Worm (Caenorhabditis elegans) whole organism, L2 larva: ENCODE results near the gene his-73.
A peak's percentile ranks its signal among the peaks of the same experiment; 100 is the strongest.

Experiments
- C34F6.9 ChIP-seq: fragments of 150-350 bp; optimal IDR thresholded peaks from 2 replicates; lab custom pipeline; 2014; ENCODE audit warnings: missing biosample characterization, missing genetic modification characterization
- F13H6.1 ChIP-seq: sonication (generic microtip); optimal IDR thresholded peaks from 2 replicates; lab custom pipeline; 2016; ENCODE audit warnings: missing genetic modification characterization, missing compliant biosample characterization
- R02D3.7 ChIP-seq: fragments of 150-350 bp; optimal IDR thresholded peaks from 2 replicates; lab custom pipeline; 2014; ENCODE audit warnings: missing biosample characterization, missing genetic modification characterization
- Y55F3AM.14 ChIP-seq: fragments of 200-800 bp; sonication (Bioruptor generic); optimal IDR thresholded peaks from 2 replicates; lab custom pipeline; 2018; ENCODE audit warnings: mild to moderate bottlenecking, missing genetic modification characterization, missing compliant biosample characterization
- ZK546.5 ChIP-seq: sonication (generic microtip); optimal IDR thresholded peaks from 2 replicates; lab custom pipeline; 2017; ENCODE audit warnings: missing biosample characterization, missing genetic modification characterization
- ama-1 ChIP-seq: fragments of 150-350 bp; optimal IDR thresholded peaks from 2 replicates; lab custom pipeline; 2018; ENCODE audit warnings: inconsistent platforms
- blmp-1 ChIP-seq: sonication (generic microtip); optimal IDR thresholded peaks from 2 replicates; lab custom pipeline; 2017; ENCODE audit warnings: missing genetic modification characterization, mild to moderate bottlenecking, missing compliant biosample characterization, antibody characterized with exemption, moderate library complexity; ENCODE audit not compliant: insufficient read depth
- ceh-16 ChIP-seq: fragments of 150-350 bp; optimal IDR thresholded peaks from 2 replicates; lab custom pipeline; 2014; ENCODE audit warnings: missing biosample characterization, missing genetic modification characterization
- ceh-82 ChIP-seq: fragments of 150-350 bp; optimal IDR thresholded peaks from 2 replicates; lab custom pipeline; 2014; ENCODE audit warnings: missing biosample characterization, missing genetic modification characterization
- crh-2 ChIP-seq: sonication (generic microtip); optimal IDR thresholded peaks from 2 replicates; lab custom pipeline; 2017; ENCODE audit warnings: missing biosample characterization, missing genetic modification characterization
- dmd-4 ChIP-seq: sonication (generic microtip); optimal IDR thresholded peaks from 2 replicates; lab custom pipeline; 2017; ENCODE audit warnings: missing biosample characterization, missing genetic modification characterization
- egl-27 ChIP-seq: sonication (generic microtip); optimal IDR thresholded peaks from 3 replicates; lab custom pipeline; 2017; ENCODE audit warnings: missing biosample characterization, missing genetic modification reagents, missing genetic modification characterization
- elt-3 ChIP-seq: sonication (generic microtip); optimal IDR thresholded peaks from 2 replicates; lab custom pipeline; 2017; ENCODE audit warnings: missing biosample characterization, missing genetic modification characterization
- fos-1 ChIP-seq: fragments of 150-350 bp; optimal IDR thresholded peaks from 2 replicates; lab custom pipeline; 2014; ENCODE audit warnings: missing biosample characterization, missing genetic modification characterization
- gmeb-1 ChIP-seq: fragments of 150-350 bp; optimal IDR thresholded peaks from 2 replicates; lab custom pipeline; 2014; ENCODE audit warnings: missing biosample characterization, missing genetic modification characterization
- lin-13 ChIP-seq: fragments of 150-350 bp; optimal IDR thresholded peaks from 2 replicates; lab custom pipeline; 2014; ENCODE audit warnings: missing biosample characterization, missing genetic modification reagents, missing genetic modification characterization
- lin-39 ChIP-seq: fragments of 150-350 bp; optimal IDR thresholded peaks from 2 replicates; lab custom pipeline; 2014; ENCODE audit warnings: missing biosample characterization, missing genetic modification reagents, missing genetic modification characterization
- lsy-2 ChIP-seq, 2 experiments: fragments of 150-350 bp in 1 of 2; sonication (generic microtip) in 1 of 2; optimal IDR thresholded peaks; 2 replicates each; lab custom pipeline; 2014 to 2017; ENCODE audit warnings: missing biosample characterization in 2 of 2, missing genetic modification characterization in 2 of 2
- mab-5 ChIP-seq: fragments of 150-350 bp; optimal IDR thresholded peaks from 2 replicates; lab custom pipeline; 2014; ENCODE audit warnings: missing biosample characterization, missing genetic modification characterization
- mbf-1 ChIP-seq: sonication (generic microtip); optimal IDR thresholded peaks from 2 replicates; lab custom pipeline; 2017; ENCODE audit warnings: missing biosample characterization, missing genetic modification characterization
- nhr-11 ChIP-seq: fragments of 150-350 bp; optimal IDR thresholded peaks from 2 replicates; lab custom pipeline; 2014; ENCODE audit warnings: missing biosample characterization, missing genetic modification characterization
- nhr-12 ChIP-seq: fragments of 150-350 bp; optimal IDR thresholded peaks from 2 replicates; lab custom pipeline; 2014; ENCODE audit warnings: missing biosample characterization, missing genetic modification characterization
- nhr-129 ChIP-seq: fragments of 150-350 bp; optimal IDR thresholded peaks from 2 replicates; lab custom pipeline; 2014; ENCODE audit warnings: missing biosample characterization, missing genetic modification characterization
- nhr-21 ChIP-seq: fragments of 150-350 bp; optimal IDR thresholded peaks from 2 replicates; lab custom pipeline; 2014; ENCODE audit warnings: missing biosample characterization, missing genetic modification characterization
- nhr-23 ChIP-seq: fragments of 150-350 bp; optimal IDR thresholded peaks from 2 replicates; lab custom pipeline; 2014; ENCODE audit warnings: missing biosample characterization, missing genetic modification reagents, missing genetic modification characterization
- nhr-237 ChIP-seq: fragments of 150-350 bp; optimal IDR thresholded peaks from 2 replicates; lab custom pipeline; 2014; ENCODE audit warnings: missing biosample characterization, missing genetic modification characterization
- nhr-25 ChIP-seq: fragments of 150-350 bp; sonication (generic microtip); optimal IDR thresholded peaks from 3 replicates; lab custom pipeline; 2014; ENCODE audit warnings: missing biosample characterization, missing genetic modification characterization
- nhr-6 ChIP-seq: fragments of 150-350 bp; optimal IDR thresholded peaks from 2 replicates; lab custom pipeline; 2014; ENCODE audit warnings: missing biosample characterization, missing genetic modification characterization
- nhr-77 ChIP-seq: fragments of 150-350 bp; optimal IDR thresholded peaks from 2 replicates; lab custom pipeline; 2014; ENCODE audit warnings: missing biosample characterization, missing genetic modification characterization
- peb-1 ChIP-seq: fragments of 150-350 bp; optimal IDR thresholded peaks from 2 replicates; lab custom pipeline; 2014; ENCODE audit warnings: missing biosample characterization, missing genetic modification characterization
- sem-4 ChIP-seq: fragments of 150-350 bp; optimal IDR thresholded peaks from 2 replicates; lab custom pipeline; 2014; ENCODE audit warnings: missing biosample characterization, missing genetic modification reagents, missing genetic modification characterization
- skn-1 ChIP-seq: sonication (generic microtip); optimal IDR thresholded peaks from 2 replicates; lab custom pipeline; 2017; ENCODE audit warnings: missing biosample characterization, missing genetic modification characterization
- sma-3 ChIP-seq: sonication (generic microtip); optimal IDR thresholded peaks from 2 replicates; lab custom pipeline; 2016; ENCODE audit warnings: missing genetic modification reagents, missing genetic modification characterization, missing compliant biosample characterization
- sma-9 ChIP-seq, 2 experiments: fragments of 150-350 bp in 1 of 2; sonication (generic microtip) in 1 of 2; optimal IDR thresholded peaks; 2 replicates each; lab custom pipeline; 2014 to 2016; ENCODE audit warnings: missing genetic modification characterization in 2 of 2, mild to moderate bottlenecking in 1 of 2, missing biosample characterization in 1 of 2, missing compliant biosample characterization in 1 of 2, missing genetic modification reagents in 1 of 2, moderate library complexity in 1 of 2
- snpc-4 ChIP-seq: fragments of 150-350 bp; optimal IDR thresholded peaks from 2 replicates; lab custom pipeline; 2014; ENCODE audit warnings: missing biosample characterization, missing genetic modification characterization
- unc-55 ChIP-seq: fragments of 150-350 bp; sonication (generic microtip); optimal IDR thresholded peaks from 3 replicates; lab custom pipeline; 2014; ENCODE audit warnings: missing biosample characterization, missing genetic modification reagents, missing genetic modification characterization
- unc-62 ChIP-seq: fragments of 150-350 bp; optimal IDR thresholded peaks from 2 replicates; lab custom pipeline; 2014; ENCODE audit warnings: missing biosample characterization, missing genetic modification reagents, missing genetic modification characterization
- zag-1 ChIP-seq: fragments of 150-350 bp; optimal IDR thresholded peaks from 2 replicates; lab custom pipeline; 2014; ENCODE audit warnings: missing biosample characterization, missing genetic modification characterization
- ztf-1 ChIP-seq: fragments of 200-800 bp; sonication (Bioruptor generic); conservative IDR thresholded peaks from 2 replicates; pipeline ENCODE4 v1.3.6; 2022; ENCODE audit warnings: missing genetic modification characterization, missing compliant biosample characterization
- ztf-11 ChIP-seq: sonication (generic microtip); optimal IDR thresholded peaks from 2 replicates; lab custom pipeline; 2017; ENCODE audit warnings: missing biosample characterization, missing genetic modification characterization
- ztf-4 ChIP-seq: fragments of 150-350 bp; optimal IDR thresholded peaks from 2 replicates; lab custom pipeline; 2014; ENCODE audit warnings: missing biosample characterization, missing genetic modification characterization

his-73 gene

DNA sequence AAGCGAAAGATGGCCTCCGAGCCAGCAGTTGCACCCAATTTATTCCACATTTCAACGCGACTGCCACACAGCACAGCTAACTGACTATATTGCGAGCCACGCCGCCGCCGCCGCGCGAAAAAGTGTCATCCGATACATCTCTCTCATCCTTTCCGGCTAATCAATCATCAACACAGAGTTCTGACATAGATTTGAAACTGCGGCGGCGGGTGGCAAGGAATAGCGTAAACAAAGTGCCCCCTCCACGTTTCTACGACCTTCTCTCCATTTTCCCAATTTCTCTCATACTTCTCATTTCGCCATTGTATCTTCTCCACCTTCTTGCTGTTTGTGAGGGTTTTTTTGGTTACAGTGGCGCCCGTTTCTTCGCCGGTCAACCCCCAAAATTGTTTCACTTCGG is 5.9 kb downstream of the his-73 start (continued):
- TF ChIP-seq F13H6.1 (tag; lab: Kevin White, UChicago) = peak; percentile 62
- no peak for TF ChIP-seq peb-1 (tag; lab: Kevin White, UChicago)
- peak; percentile 36 for TF ChIP-seq fos-1 (tag; lab: Kevin White, UChicago)
- TF ChIP-seq snpc-4 (tag; lab: Kevin White, UChicago) = peak; percentile 4
- TF ChIP-seq nhr-77 = no peak
- TF ChIP-seq C34F6.9 (tag; lab: Kevin White, UChicago) = peak; percentile 16

DNA sequence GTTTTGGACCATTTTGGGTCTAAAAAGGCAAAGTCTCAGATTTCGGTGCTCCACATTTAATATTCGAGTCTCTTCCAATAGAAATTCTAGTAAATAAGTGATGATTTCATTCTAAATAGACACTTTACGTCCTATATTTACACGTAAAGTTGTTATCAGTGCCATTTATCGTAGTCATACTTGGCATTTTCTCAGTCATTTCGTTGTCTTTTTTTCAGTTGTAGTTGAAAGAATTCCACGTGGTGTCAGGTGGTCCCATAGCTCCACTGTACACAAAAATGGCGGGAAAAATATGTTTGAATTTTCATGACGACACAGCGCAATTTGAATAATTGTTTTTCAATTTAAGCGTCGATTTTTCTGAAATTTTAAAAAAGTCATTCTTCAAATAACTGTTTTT is 6.9 kb downstream of the his-73 start:
- TF ChIP-seq sma-3 (GFP tag; lab: Kevin White, UChicago) = no peak
- TF ChIP-seq nhr-12 (tag; lab: Kevin White, UChicago) = no peak
- TF ChIP-seq ztf-11 = no peak
- peak; percentile 77 for TF ChIP-seq crh-2 (tag; lab: Kevin White, UChicago)
- no peak for TF ChIP-seq sem-4 (tag; lab: Kevin White, UChicago)
- no peak for TF ChIP-seq ceh-82 (tag; lab: Kevin White, UChicago)
- no peak for TF ChIP-seq R02D3.7 (tag; lab: Kevin White, UChicago)
- TF ChIP-seq zag-1 (tag; lab: Kevin White, UChicago) = no peak
- TF ChIP-seq nhr-77 = no peak
- TF ChIP-seq gmeb-1 (tag; lab: Kevin White, UChicago) = peak; percentile 5
- TF ChIP-seq lin-13 (GFP tag; lab: Kevin White, UChicago) = no peak
- no peak for TF ChIP-seq ceh-16 (tag; lab: Kevin White, UChicago)
- TF ChIP-seq unc-55 (GFP tag; lab: Kevin White, UChicago) = no peak
- TF ChIP-seq ZK546.5 (tag; lab: Kevin White, UChicago) = no peak
- TF ChIP-seq sma-9 (GFP tag; optimal IDR thresholded peaks at IDR 0.05; lab: Kevin White, UChicago) = peak; percentile 11
- no peak for TF ChIP-seq sma-9 (tag; optimal IDR thresholded peaks at IDR 0.05; lab: Kevin White, UChicago)
- peak; percentile 72 for TF ChIP-seq fos-1 (tag; lab: Kevin White, UChicago)
- TF ChIP-seq ztf-1 (GFP tag; lab: Robert Waterston, UW) = no peak

DNA sequence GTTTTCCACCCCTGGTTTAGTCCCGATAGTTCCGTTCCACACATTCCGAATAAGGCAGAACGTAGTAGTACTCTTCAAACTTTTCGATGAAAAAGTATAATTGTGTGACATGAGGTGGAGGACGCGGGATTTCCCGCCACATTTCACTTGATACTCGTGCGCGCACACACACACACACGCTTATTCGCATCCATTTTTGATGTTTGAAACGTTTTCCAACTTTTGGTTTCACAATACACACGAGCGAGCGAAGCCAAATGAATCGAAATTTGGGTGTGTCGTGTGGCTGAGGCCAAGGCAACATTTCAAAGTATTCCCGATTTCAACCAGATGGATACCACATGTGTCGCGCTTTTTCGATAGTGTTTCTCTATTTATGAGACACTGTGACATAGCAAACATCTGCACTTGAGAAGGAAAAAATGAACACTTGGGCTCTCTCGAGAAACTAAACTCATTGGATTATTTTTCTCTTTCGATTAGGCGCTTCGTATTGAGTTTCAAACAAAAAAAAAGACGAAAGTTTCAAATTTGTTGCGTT is 10.1 kb downstream of the his-73 start:
- TF ChIP-seq sma-9 (GFP tag; optimal IDR thresholded peaks at IDR 0.05; lab: Kevin White, UChicago) = peak; percentile 14
- TF ChIP-seq sma-9 (tag; optimal IDR thresholded peaks at IDR 0.05; lab: Kevin White, UChicago) = no peak
- no peak for TF ChIP-seq sem-4 (tag; lab: Kevin White, UChicago)
- no peak for TF ChIP-seq lin-13 (GFP tag; lab: Kevin White, UChicago)
- TF ChIP-seq blmp-1 (tag; lab: Kevin White, UChicago) = peak; percentile 5
- no peak for TF ChIP-seq nhr-12 (tag; lab: Kevin White, UChicago)
- TF ChIP-seq nhr-129 (tag; lab: Kevin White, UChicago) = peak; percentile 10
- TF ChIP-seq egl-27 = no peak
- peak; percentile 27 for TF ChIP-seq F13H6.1 (tag; lab: Kevin White, UChicago)
- TF ChIP-seq, all 48 proteins: peak for 4

DNA sequence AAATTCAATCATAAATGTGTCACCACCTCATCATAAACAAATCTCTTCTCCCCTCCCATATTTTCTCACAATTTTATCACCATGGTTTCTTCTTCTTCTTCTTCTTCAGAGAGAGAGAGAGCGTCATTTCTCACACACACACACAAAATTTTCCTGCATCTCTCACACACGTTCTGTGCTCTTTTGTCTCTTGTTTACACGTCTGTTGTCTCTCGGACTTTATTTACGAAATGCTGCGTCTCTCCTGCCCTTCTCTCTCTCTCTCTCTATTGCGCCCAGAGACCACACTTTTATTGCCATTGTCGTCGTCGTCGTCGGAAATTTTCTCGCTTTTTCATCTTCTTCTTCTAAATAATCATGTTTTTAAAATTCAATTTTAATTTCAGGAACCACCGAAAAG is 11.7 kb downstream of the his-73 start, which contains the start of gene lec-1:
Gene lec-1, plus strand, starts transcription at position 387 of the 400 bp plus-strand sequence.
- no peak for TF ChIP-seq nhr-237
- TF ChIP-seq nhr-129 (tag; lab: Kevin White, UChicago) = peak; percentile 87
- peak; percentile 69 for TF ChIP-seq lin-13 (GFP tag; lab: Kevin White, UChicago)
- no peak for TF ChIP-seq ama-1 (lab: Kevin White, UChicago)
- TF ChIP-seq egl-27 = no peak
- TF ChIP-seq F13H6.1 (tag; lab: Kevin White, UChicago) = peak; percentile 66
- peak; percentile 10 for TF ChIP-seq snpc-4 (tag; lab: Kevin White, UChicago)
- TF ChIP-seq lin-39 (tag; lab: Kevin White, UChicago) = no peak
- TF ChIP-seq mbf-1 (tag; lab: Kevin White, UChicago) = no peak
- peak; percentile 79 for TF ChIP-seq crh-2 (tag; lab: Kevin White, UChicago)
- peak; percentile 3 for TF ChIP-seq nhr-21
- TF ChIP-seq Y55F3AM.14 (GFP tag; lab: Kevin White, UChicago) = no peak
- no peak for TF ChIP-seq nhr-23 (tag; lab: Kevin White, UChicago)
- no peak for TF ChIP-seq skn-1 (tag; lab: Kevin White, UChicago)
- TF ChIP-seq elt-3 = no peak
- no peak for TF ChIP-seq unc-62
- peak; percentile 5 for TF ChIP-seq nhr-25
- TF ChIP-seq nhr-11 (tag; lab: Kevin White, UChicago) = no peak
- peak; percentile 64 for TF ChIP-seq sma-9 (GFP tag; optimal IDR thresholded peaks at IDR 0.05; lab: Kevin White, UChicago)
- TF ChIP-seq sma-9 (tag; optimal IDR thresholded peaks at IDR 0.05; lab: Kevin White, UChicago) = no peak
- TF ChIP-seq ZK546.5 (tag; lab: Kevin White, UChicago) = no peak
- TF ChIP-seq dmd-4 = no peak
- TF ChIP-seq zag-1 (tag; lab: Kevin White, UChicago) = peak; percentile 37
- peak; percentile 21 to 67 for TF ChIP-seq lsy-2 (tag; optimal IDR thresholded peaks at IDR 0.05; lab: Kevin White, UChicago)
- peak; percentile 63 for TF ChIP-seq unc-55 (GFP tag; lab: Kevin White, UChicago)
- peak; percentile 83 for TF ChIP-seq C34F6.9 (tag; lab: Kevin White, UChicago)
- no peak for TF ChIP-seq ztf-4 (tag; lab: Kevin White, UChicago)
- TF ChIP-seq gmeb-1 (tag; lab: Kevin White, UChicago) = no peak
- peak; percentile 58 for TF ChIP-seq nhr-6
- peak; percentile 49 for TF ChIP-seq mab-5 (tag; lab: Kevin White, UChicago)
- peak; percentile 80 for TF ChIP-seq fos-1 (tag; lab: Kevin White, UChicago)
- TF ChIP-seq sma-3 (GFP tag; lab: Kevin White, UChicago) = peak; percentile 0
- peak; percentile 73 for TF ChIP-seq sem-4 (tag; lab: Kevin White, UChicago)
- TF ChIP-seq, all 48 proteins: peak for 17
